Worm (Caenorhabditis elegans): ENCODE data around the gene faah-2.
A peak's percentile ranks its signal among the peaks of the same experiment; 100 is the strongest.

The faah-2 gene

DNA sequence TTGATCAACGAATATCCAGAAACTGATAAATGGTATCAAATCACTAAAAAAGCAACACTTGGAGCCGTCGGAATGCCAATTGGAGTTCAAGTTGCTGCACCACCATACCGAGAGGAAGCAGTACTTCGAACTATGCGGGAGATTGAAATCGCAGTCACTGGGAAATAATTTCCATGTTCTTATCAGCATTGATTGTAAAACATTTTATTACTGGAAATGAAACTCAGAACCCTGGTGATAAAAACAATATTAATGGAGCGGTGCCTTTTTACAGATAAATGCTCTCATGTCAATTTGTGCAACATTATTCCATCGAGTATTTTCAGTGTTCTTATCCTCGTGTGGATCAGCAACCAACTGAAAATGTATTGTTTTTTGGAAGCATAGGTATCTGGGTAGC, 9.5 kb downstream of the faah-2 start:
- no peak for TF ChIP-seq dao-5 (tag; optimal IDR thresholded peaks at IDR 0.05)

DNA sequence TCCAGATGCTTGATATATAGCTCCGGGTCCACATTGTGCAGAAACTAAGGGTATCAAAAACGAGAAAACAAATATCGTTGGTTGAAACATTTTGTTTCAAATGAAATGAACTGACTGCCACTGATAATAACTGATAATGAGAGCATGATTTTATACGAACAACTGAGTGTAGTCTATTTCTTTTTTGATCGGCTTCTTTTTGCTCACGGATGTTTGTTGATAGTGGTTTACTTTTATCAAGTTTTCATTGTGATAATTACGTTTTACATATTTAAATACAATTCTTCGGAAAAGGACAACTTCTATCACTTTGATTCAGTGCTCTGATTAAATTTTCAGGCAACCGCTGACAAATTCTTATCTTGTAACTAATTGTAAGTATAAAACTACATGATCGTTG, 11.4 kb downstream of the faah-2 start, which contains the start of gene clec-51:
Gene clec-51, minus strand, starts transcription at position 114 of the 400 bp plus-strand sequence.
- TF ChIP-seq him-1 (tag; optimal IDR thresholded peaks at IDR 0.05): no peak
- TF ChIP-seq W03F9.2 (tag; optimal IDR thresholded peaks at IDR 0.05): no peak
- no peak for TF ChIP-seq dao-5 (tag; optimal IDR thresholded peaks at IDR 0.05)

DNA sequence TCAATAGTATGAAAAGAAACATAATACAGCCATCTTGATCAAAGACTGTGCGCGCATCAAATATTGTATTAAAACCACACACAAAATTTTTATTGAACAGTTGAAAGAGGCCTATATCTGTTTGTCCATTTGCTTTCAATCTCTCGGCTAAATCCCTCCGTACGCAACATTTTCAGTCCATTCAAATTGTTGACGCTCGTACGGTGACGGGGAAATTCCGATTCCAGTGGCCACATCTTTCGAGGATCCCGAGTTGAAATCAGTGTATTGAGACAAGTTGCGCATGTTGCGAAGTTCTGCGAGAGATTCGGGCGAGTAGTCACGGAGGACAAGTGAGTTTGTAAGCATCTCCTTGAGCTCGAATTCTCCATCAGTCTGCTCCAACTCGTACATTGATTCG, 12.3 kb downstream of the faah-2 start:
- no peak for TF ChIP-seq W03F9.2 (tag; optimal IDR thresholded peaks at IDR 0.05)

DNA sequence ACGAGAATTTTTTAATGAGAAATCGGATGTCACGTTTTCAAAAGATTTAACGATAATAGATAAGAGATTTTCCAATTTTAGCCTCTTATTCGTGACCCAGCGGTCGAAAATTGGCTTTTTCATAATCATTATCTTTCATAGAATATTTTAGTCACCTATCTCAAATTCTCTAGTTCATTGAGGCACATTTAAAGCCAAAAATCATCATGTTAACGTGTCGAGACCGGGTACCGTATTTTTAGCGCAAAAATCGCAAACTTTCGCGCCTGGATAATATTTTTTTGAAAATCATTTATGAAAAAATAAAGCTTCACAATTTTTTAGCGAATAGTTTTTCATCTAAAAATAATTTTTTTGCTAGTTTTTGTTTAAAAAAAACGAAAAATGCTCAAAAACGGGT, 13.7 kb downstream of the faah-2 start, which contains the start of gene B0218.7:
Gene B0218.7, minus strand, starts transcription at position 101 of the 400 bp plus-strand sequence.
- TF ChIP-seq W03F9.2 (tag; optimal IDR thresholded peaks at IDR 0.05) (no peak), him-1 (tag; optimal IDR thresholded peaks at IDR 0.05) (no peak)

DNA sequence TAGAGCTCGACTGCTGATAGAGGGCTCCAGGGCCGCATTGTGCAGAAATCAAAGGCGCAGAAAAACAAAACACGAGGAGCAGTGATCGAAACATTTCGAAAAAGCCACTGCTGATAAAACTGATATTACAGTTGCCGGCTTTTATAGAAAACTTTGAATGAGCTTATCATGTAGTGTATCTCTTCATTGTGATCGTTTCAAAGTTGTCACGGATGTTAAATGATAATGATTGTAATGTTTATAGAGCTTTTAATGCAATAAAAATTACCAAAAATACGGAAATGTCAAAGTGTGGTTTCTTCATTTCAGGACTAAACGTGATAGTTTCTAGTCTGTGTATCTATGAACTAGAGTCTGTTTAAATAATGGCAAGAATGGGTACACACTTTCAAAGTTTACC, 16.4 kb downstream of the faah-2 start, which contains the start of gene clec-52:
Gene clec-52, minus strand, starts transcription at position 101 of the 400 bp plus-strand sequence.
- TF ChIP-seq dao-5 (tag; optimal IDR thresholded peaks at IDR 0.05): no peak
- no peak for TF ChIP-seq W03F9.2 (tag; optimal IDR thresholded peaks at IDR 0.05)
- TF ChIP-seq him-1 (tag; optimal IDR thresholded peaks at IDR 0.05): no peak

DNA sequence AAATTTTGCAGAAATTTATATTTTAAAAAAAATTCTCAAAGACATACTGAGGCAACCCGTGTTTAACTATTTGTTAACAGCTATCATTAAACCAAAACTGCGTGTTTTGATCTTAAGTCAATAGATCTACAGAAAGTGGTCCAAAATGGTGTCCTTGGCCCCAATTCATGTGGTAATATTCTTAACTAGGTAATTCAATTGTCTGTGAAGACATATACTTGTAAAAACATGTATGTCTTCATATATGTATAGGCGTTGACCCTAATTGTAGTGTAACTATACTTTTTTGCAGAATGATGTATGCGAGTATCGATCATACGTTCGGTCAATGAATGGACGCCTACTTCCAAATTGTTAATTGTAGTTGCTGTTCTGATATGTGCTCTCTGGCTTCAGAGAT, 17.4 kb downstream of the faah-2 start, which contains the start of gene C07G1.15:
Gene C07G1.15, plus strand, starts transcription at position 301 of the 400 bp plus-strand sequence.
- no peak for TF ChIP-seq him-1 (tag; optimal IDR thresholded peaks at IDR 0.05)
- no peak for TF ChIP-seq W03F9.2 (tag; optimal IDR thresholded peaks at IDR 0.05)
- TF ChIP-seq dao-5 (tag; optimal IDR thresholded peaks at IDR 0.05): no peak

DNA sequence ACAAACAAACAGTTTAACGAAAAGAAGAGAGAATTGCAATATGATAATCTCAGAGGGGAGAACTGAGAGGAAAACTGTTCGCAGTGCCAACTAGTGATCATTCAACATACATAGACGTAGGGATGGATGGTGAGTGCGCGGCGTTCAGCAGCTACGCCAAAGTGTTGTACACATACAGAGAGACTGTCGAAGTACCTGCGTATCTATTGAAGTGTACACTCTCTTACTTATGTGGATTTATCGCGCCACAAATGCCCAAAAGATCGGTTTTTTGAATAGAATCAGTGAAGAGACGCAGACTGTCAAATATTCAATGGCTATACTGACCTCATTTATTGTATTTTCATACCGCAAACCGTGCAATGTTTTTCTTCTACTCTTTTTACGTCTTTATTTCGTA, 18.0 kb downstream of the faah-2 start:
- TF ChIP-seq dao-5 (tag; optimal IDR thresholded peaks at IDR 0.05) (no peak), W03F9.2 (tag; optimal IDR thresholded peaks at IDR 0.05) (no peak), him-1 (tag; optimal IDR thresholded peaks at IDR 0.05) (no peak)

DNA sequence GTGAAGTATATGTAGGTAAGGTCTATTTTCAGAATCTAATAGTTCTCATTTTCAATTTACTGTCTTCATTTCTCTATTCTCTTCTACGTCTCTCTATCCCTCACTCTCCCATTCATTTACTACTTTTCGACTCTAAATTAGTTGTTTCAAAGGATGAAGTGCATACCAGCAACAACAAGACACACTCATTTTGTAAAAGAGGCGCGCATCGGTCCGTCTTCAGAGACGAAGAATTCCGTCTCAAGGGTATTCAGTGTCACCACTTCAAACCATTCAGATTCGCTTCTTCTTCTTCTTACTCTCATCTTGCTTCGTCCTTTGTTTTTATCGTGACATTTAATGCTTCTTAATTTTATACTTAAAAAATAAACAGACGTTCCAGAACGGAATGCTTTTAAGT, 19.1 kb downstream of the faah-2 start:
- TF ChIP-seq him-1 (tag; optimal IDR thresholded peaks at IDR 0.05) (no peak), dao-5 (tag; optimal IDR thresholded peaks at IDR 0.05) (no peak), W03F9.2 (tag; optimal IDR thresholded peaks at IDR 0.05) (no peak)

DNA sequence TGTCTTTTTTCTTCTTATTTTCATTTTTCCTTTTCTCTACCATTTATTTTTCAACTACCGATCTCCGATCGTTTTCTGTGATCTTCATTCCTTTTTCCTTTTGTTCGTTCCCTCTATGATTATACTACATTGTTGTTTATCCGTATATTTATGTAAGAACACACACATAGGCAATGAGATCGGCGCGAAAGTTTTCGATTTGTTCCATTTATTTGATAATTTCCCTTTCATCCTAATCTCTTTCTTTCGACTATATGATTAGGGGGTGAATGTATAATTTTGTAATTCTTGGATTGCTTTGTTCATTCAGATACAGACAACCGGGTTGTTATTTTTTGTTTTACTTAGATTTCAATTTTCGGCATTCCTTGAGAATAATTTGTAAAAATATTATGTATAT, 21.4 kb downstream of the faah-2 start:
- TF ChIP-seq dao-5 (tag; optimal IDR thresholded peaks at IDR 0.05) (no peak), W03F9.2 (tag; optimal IDR thresholded peaks at IDR 0.05) (no peak), him-1 (tag; optimal IDR thresholded peaks at IDR 0.05) (no peak)

DNA sequence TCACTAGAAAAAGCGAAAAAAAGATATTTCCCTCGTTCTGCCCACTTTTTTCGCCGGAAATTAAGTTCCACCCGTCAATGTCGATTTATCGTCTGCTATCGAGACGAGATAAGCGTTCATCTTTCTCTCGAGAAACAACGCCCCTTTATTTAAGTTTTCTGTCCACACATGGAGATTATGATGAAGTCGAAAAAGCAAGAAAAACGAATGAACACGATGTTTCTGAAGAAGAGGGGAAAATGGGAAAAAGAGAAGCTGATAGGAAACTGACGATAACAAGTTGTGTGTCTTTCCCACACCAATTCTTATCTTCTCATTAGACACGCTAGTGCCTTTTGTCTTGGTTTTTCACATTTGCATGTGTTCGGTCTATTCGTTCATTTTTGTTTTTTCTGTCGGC, 22.5 kb downstream of the faah-2 start:
- TF ChIP-seq him-1 (tag; optimal IDR thresholded peaks at IDR 0.05): no peak
- no peak for TF ChIP-seq dao-5 (tag; optimal IDR thresholded peaks at IDR 0.05)
- no peak for TF ChIP-seq W03F9.2 (tag; optimal IDR thresholded peaks at IDR 0.05)

DNA sequence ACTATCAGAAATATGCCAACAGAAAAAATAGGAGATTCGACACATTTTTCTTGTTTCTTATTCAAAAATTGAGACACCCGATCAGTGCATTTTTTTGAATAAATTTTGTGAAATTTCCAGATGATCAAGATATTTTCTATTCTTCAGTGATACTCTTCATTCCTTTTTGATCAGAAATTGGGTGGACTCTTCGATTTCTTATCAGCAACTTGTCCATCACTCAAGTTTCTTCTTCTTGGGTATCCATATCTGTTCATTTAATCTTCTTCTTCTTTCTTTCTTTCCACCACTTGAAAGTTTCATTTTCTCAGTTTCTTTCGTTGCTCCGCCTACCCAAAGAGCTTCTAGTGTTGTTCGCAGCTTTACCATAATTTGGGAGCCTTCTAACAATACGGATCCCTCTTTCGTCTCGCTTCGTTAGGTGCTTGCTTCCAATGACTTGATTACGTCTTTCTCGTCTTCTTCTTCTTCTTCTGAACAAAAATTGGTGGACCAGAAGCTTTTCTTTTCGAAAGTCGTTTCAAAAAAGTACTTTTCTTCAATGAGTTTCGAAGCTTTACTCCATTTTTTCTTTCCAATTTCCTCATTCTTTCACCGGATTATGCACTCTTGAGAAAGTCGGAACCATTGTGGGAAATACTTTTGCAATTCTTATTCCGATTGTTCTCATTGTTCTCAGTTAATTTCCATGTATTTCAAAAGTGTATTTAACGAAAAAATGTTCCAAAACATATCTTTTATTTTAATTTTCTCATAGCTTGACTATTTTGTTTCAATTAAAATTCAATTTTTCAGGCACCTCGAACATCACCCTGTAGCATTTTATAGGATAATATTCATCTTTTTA, 23.7 kb downstream of the faah-2 start, which contains the start of gene pct-1:
Gene pct-1, plus strand, starts transcription at position 797 of the 847 bp plus-strand sequence.
- no peak for TF ChIP-seq dao-5 (tag; optimal IDR thresholded peaks at IDR 0.05)
- no peak for TF ChIP-seq him-1 (tag; optimal IDR thresholded peaks at IDR 0.05)
- no peak for TF ChIP-seq W03F9.2 (tag; optimal IDR thresholded peaks at IDR 0.05)

DNA sequence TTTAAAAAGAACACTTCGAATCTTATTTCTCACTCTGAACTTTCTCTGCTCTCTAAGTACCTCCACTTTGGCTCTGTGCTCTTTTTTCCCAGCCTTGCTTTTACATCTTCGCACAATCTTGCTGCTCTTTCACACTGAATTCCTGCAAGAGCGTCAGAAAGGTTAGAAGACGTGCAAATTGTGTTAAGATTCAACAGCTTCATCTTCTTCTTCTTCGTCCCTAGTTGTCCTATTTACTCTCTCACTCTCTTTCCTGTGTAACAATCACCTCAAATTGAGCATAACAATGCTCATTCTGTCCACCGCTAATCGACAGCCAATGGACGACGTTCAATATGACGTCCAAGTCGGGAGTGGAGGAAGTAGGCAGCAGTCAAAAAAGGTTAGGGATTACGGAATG, 29.2 kb downstream of the faah-2 start:
- TF ChIP-seq dao-5 (tag; optimal IDR thresholded peaks at IDR 0.05) (no peak), W03F9.2 (tag; optimal IDR thresholded peaks at IDR 0.05) (no peak), him-1 (tag; optimal IDR thresholded peaks at IDR 0.05) (no peak)

DNA sequence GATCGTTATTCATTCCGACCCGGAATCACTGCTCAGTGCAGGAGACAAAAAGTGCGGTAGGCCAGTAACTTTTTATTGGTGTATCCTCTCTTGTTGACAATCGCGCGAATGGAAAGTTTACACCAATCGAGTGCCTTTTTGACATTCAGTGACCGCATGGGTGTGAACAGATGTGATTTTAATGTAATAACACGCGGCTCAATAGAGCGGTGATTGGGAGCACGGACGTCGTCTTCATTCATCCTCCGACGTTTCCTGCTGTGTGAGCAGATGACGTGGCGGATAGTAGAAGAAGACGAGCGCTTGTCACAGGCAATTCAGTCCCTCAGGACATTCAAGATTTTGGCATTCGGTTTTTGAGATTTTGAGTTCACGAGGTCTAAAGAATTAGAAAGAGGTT, 30.3 kb downstream of the faah-2 start:
- TF ChIP-seq dao-5 (tag; optimal IDR thresholded peaks at IDR 0.05) (no peak), W03F9.2 (tag; optimal IDR thresholded peaks at IDR 0.05) (no peak), him-1 (tag; optimal IDR thresholded peaks at IDR 0.05) (no peak)

DNA sequence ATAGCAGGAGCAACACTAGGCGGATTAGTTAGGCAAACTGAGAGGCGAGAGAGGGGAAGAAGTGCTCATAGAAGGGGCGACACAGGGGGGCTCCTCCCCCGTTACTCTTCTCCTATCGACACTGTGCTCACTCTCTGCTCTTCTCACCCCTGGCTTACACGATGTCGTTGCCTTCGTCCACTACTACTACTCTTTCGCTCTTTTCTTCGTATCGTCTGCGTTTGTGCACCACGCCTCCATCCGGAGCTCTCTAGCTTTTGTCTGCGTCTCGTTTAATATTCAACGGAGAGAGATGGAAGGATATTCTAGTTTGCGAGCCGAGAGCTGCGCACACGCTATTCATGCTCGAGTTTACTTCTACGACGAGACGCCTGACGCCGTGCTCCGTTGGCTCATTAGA, 31.1 kb downstream of the faah-2 start:
- TF ChIP-seq dao-5 (tag; optimal IDR thresholded peaks at IDR 0.05) (no peak), W03F9.2 (tag; optimal IDR thresholded peaks at IDR 0.05) (no peak), him-1 (tag; optimal IDR thresholded peaks at IDR 0.05) (peak; percentile 50)
